Fruit fly (Drosophila melanogaster) whole organism, embryonic: ENCODE results near the gene Ada1-2.

Experiments
- Antp ChIP-seq: fragments of 200-800 bp; sonication (Bioruptor generic); optimal IDR thresholded peaks from 3 replicates; lab custom pipeline; 2016; ENCODE audit warnings: missing biosample characterization, missing genetic modification characterization
- CG11247 ChIP-seq: fragments of 200-800 bp; sonication (Bioruptor generic); IDR thresholded peaks from 2 replicates; pipeline ENCODE4 v1.3.6; 2022; ENCODE audit warnings: missing biosample characterization, missing genetic modification characterization
- CG11398 ChIP-seq: fragments of 200-800 bp; sonication (Bioruptor generic); optimal IDR thresholded peaks from 2 replicates; lab custom pipeline; 2016; ENCODE audit warnings: missing biosample characterization, missing genetic modification characterization
- CG13287 ChIP-seq: fragments of 200-800 bp; sonication (Bioruptor generic); IDR thresholded peaks from 2 replicates; pipeline ENCODE4 v1.3.6; 2022; ENCODE audit warnings: missing biosample characterization, missing genetic modification characterization; ENCODE audit not compliant: partially characterized antibody
- CG13775 ChIP-seq: fragments of 200-800 bp; sonication (Bioruptor generic); optimal IDR thresholded peaks from 3 replicates; lab custom pipeline; 2017; ENCODE audit warnings: missing biosample characterization, mild to moderate bottlenecking, missing genetic modification characterization
- CG14965 ChIP-seq: fragments of 200-800 bp; sonication (Bioruptor generic); optimal IDR thresholded peaks from 2 replicates; lab custom pipeline; 2016; ENCODE audit warnings: missing biosample characterization, missing genetic modification characterization, borderline replicate concordance
- CG1529 ChIP-seq: fragments of 200-800 bp; sonication (Bioruptor generic); optimal IDR thresholded peaks from 3 replicates; lab custom pipeline; 2018; ENCODE audit warnings: missing biosample characterization, missing genetic modification characterization
- CG15479 ChIP-seq: fragments of 200-800 bp; sonication (Bioruptor generic); optimal IDR thresholded peaks from 3 replicates; lab custom pipeline; 2019; ENCODE audit warnings: missing biosample characterization, mild to moderate bottlenecking, missing genetic modification characterization, moderate library complexity
- CG1603 ChIP-seq: fragments of 200-800 bp; sonication (Bioruptor generic); optimal IDR thresholded peaks from 2 replicates; lab custom pipeline; 2019; ENCODE audit warnings: missing biosample characterization, mild to moderate bottlenecking, missing genetic modification characterization, moderate library complexity
- CG17829 ChIP-seq: fragments of 200-800 bp; optimal IDR thresholded peaks from 2 replicates; lab custom pipeline; 2019; ENCODE audit warnings: missing biosample characterization, mild to moderate bottlenecking, missing genetic modification characterization, moderate library complexity
- CG2202 ChIP-seq: fragments of 200-800 bp; sonication (Bioruptor generic); optimal IDR thresholded peaks from 2 replicates; lab custom pipeline; 2018; ENCODE audit warnings: missing biosample characterization, mild to moderate bottlenecking, missing genetic modification characterization
- CG2678 ChIP-seq: fragments of 200-800 bp; sonication (Bioruptor generic); optimal IDR thresholded peaks from 3 replicates; lab custom pipeline; 2019; ENCODE audit warnings: missing biosample characterization, mild to moderate bottlenecking, missing genetic modification characterization, moderate library complexity
- CG31365 ChIP-seq: fragments of 200-800 bp; sonication (Bioruptor generic); optimal IDR thresholded peaks from 2 replicates; lab custom pipeline; 2018; ENCODE audit warnings: missing biosample characterization, mild to moderate bottlenecking, missing genetic modification characterization
- CG31441 ChIP-seq: fragments of 200-800 bp; sonication (Bioruptor generic); IDR thresholded peaks from 2 replicates; pipeline ENCODE4 v1.3.6; 2022; ENCODE audit warnings: missing biosample characterization, missing genetic modification characterization
- CG34376 ChIP-seq: fragments of 200-800 bp; sonication (Bioruptor generic); optimal IDR thresholded peaks from 2 replicates; lab custom pipeline; 2018; ENCODE audit warnings: missing biosample characterization, mild to moderate bottlenecking, missing genetic modification characterization
- CG5953 ChIP-seq: fragments of 200-800 bp; sonication (Bioruptor generic); IDR thresholded peaks from 2 replicates; pipeline ENCODE4 v1.3.6; 2022; ENCODE audit warnings: missing biosample characterization, missing genetic modification characterization
- CG7556 ChIP-seq: fragments of 200-800 bp; sonication (Bioruptor generic); optimal IDR thresholded peaks from 2 replicates; lab custom pipeline; 2017; ENCODE audit warnings: missing biosample characterization, mild to moderate bottlenecking, missing genetic modification characterization
- CG7745 ChIP-seq: fragments of 200-800 bp; sonication (Bioruptor generic); optimal IDR thresholded peaks from 2 replicates; lab custom pipeline; 2018; ENCODE audit warnings: missing biosample characterization, mild to moderate bottlenecking, missing genetic modification characterization, moderate library complexity
- CG8281 ChIP-seq: fragments of 200-800 bp; sonication (Bioruptor generic); optimal IDR thresholded peaks from 2 replicates; lab custom pipeline; 2018; ENCODE audit warnings: missing biosample characterization, mild to moderate bottlenecking, missing genetic modification characterization, moderate library complexity
- Dp ChIP-seq: fragments of 200-800 bp; sonication (Bioruptor generic); optimal IDR thresholded peaks from 2 replicates; lab custom pipeline; 2018; ENCODE audit warnings: missing biosample characterization, mild to moderate bottlenecking, missing genetic modification characterization, moderate library complexity
- ERR ChIP-seq: fragments of 200-800 bp; sonication (Bioruptor generic); optimal IDR thresholded peaks from 2 replicates; lab custom pipeline; 2016; ENCODE audit warnings: missing biosample characterization, missing genetic modification characterization
- HHEX ChIP-seq: fragments of 200-800 bp; sonication (Bioruptor generic); optimal IDR thresholded peaks from 3 replicates; lab custom pipeline; 2017; ENCODE audit warnings: missing biosample characterization, mild to moderate bottlenecking, missing genetic modification characterization, missing genetic modification reagents
- Hr39 ChIP-seq: fragments of >200 bp; optimal IDR thresholded peaks from 2 replicates; lab custom pipeline; 2017
- Kr ChIP-seq: fragments of 200-800 bp; sonication (Bioruptor generic); optimal IDR thresholded peaks from 2 replicates; lab custom pipeline; 2017; ENCODE audit warnings: missing biosample characterization, mild to moderate bottlenecking, missing genetic modification characterization
- MESR4 ChIP-seq: fragments of 200-800 bp; sonication (Bioruptor generic); optimal IDR thresholded peaks from 2 replicates; lab custom pipeline; 2018; ENCODE audit warnings: missing biosample characterization, mild to moderate bottlenecking, missing genetic modification characterization, moderate library complexity
- Max ChIP-seq: fragments of 200-800 bp; sonication (Bioruptor generic); optimal IDR thresholded peaks from 2 replicates; lab custom pipeline; 2016; ENCODE audit warnings: missing biosample characterization, mild to moderate bottlenecking, missing genetic modification characterization
- Side ChIP-seq: fragments of 200-800 bp; sonication (Bioruptor generic); optimal IDR thresholded peaks from 2 replicates; lab custom pipeline; 2016; ENCODE audit warnings: missing biosample characterization, missing genetic modification characterization
- Sry-δ ChIP-seq: fragments of 200-800 bp; sonication (Bioruptor generic); optimal IDR thresholded peaks from 2 replicates; lab custom pipeline; 2016; ENCODE audit warnings: missing biosample characterization, missing genetic modification characterization
- Trl ChIP-seq, 3 experiments: fragments of >200 bp in 2 of 3; fragments of 200-800 bp in 1 of 3; sonication (Bioruptor generic) in 1 of 3; optimal IDR thresholded peaks; 2 replicates in 1 of 3; 3 replicates in 2 of 3; lab custom pipeline; 2016 to 2017; ENCODE audit warnings: missing biosample characterization in 1 of 3, missing genetic modification characterization in 1 of 3
- Xrp1 ChIP-seq: fragments of 200-800 bp; sonication (Bioruptor generic); IDR thresholded peaks from 2 replicates; pipeline ENCODE4 v1.3.6; 2022; ENCODE audit warnings: missing biosample characterization, missing genetic modification characterization
- bbx ChIP-seq: fragments of 200-800 bp; sonication (Bioruptor generic); IDR thresholded peaks from 2 replicates; pipeline ENCODE4 v1.3.6; 2022; ENCODE audit warnings: missing biosample characterization, missing genetic modification characterization; ENCODE audit not compliant: partially characterized antibody
- bcd ChIP-seq: fragments of 200-800 bp; sonication (Bioruptor generic); optimal IDR thresholded peaks from 2 replicates; lab custom pipeline; 2017; ENCODE audit warnings: missing biosample characterization, mild to moderate bottlenecking, missing genetic modification characterization
- bsh ChIP-seq, 2 experiments: fragments of 200-800 bp; sonication (Bioruptor generic); optimal IDR thresholded peaks; 2 replicates each; lab custom pipeline; 2017 to 2018; ENCODE audit warnings: mild to moderate bottlenecking in 2 of 2, missing biosample characterization in 2 of 2, missing genetic modification characterization in 2 of 2, moderate library complexity in 1 of 2
- btn ChIP-seq: fragments of 200-800 bp; sonication (Bioruptor generic); optimal IDR thresholded peaks from 2 replicates; lab custom pipeline; 2016; ENCODE audit warnings: missing biosample characterization, missing genetic modification characterization
- caup ChIP-seq: fragments of 200-800 bp; sonication (Bioruptor generic); optimal IDR thresholded peaks from 3 replicates; lab custom pipeline; 2017; ENCODE audit warnings: missing biosample characterization, mild to moderate bottlenecking, missing genetic modification characterization, moderate library complexity; ENCODE audit not compliant: severe bottlenecking
- disco-r ChIP-seq: fragments of 200-800 bp; sonication (Bioruptor generic); optimal IDR thresholded peaks from 2 replicates; lab custom pipeline; 2016; ENCODE audit warnings: missing biosample characterization, missing genetic modification characterization
- emc ChIP-seq: fragments of 200-800 bp; sonication (Bioruptor generic); optimal IDR thresholded peaks from 2 replicates; lab custom pipeline; 2016; ENCODE audit warnings: missing biosample characterization, missing genetic modification characterization
- en ChIP-seq: fragments of 200-800 bp; sonication (Bioruptor generic); optimal IDR thresholded peaks from 2 replicates; lab custom pipeline; 2016; ENCODE audit warnings: missing biosample characterization, missing genetic modification characterization
- fd3F ChIP-seq: fragments of 200-800 bp; sonication (Bioruptor generic); optimal IDR thresholded peaks from 2 replicates; lab custom pipeline; 2018; ENCODE audit warnings: missing biosample characterization, mild to moderate bottlenecking, missing genetic modification characterization, moderate library complexity
- gfzf ChIP-seq: fragments of 200-800 bp; sonication (Bioruptor generic); optimal IDR thresholded peaks from 2 replicates; lab custom pipeline; 2016; ENCODE audit warnings: missing biosample characterization, mild to moderate bottlenecking, missing genetic modification characterization, moderate library complexity
- insv ChIP-seq, 2 experiments: fragments of 200-800 bp; sonication (Bioruptor generic); optimal IDR thresholded peaks; 3 replicates each; lab custom pipeline; 2016 to 2018; ENCODE audit warnings: missing biosample characterization in 2 of 2, missing genetic modification characterization in 2 of 2
- mld ChIP-seq: fragments of 200-800 bp; sonication (Bioruptor generic); IDR thresholded peaks from 3 replicates; pipeline ENCODE4 v1.3.6; 2022; ENCODE audit warnings: missing biosample characterization, missing genetic modification characterization; ENCODE audit not compliant: partially characterized antibody
- peb ChIP-seq: fragments of 200-800 bp; sonication (Bioruptor generic); IDR thresholded peaks from 2 replicates; pipeline ENCODE4 v1.3.6; 2022; ENCODE audit warnings: missing biosample characterization, missing genetic modification characterization
- pfk ChIP-seq: fragments of 200-800 bp; sonication (Bioruptor generic); optimal IDR thresholded peaks from 2 replicates; lab custom pipeline; 2018; ENCODE audit warnings: missing biosample characterization, mild to moderate bottlenecking, missing genetic modification characterization, moderate library complexity
- pnt ChIP-seq: fragments of 200-800 bp; sonication (Bioruptor generic); optimal IDR thresholded peaks from 3 replicates; lab custom pipeline; 2016; ENCODE audit warnings: missing biosample characterization, missing genetic modification characterization
- row ChIP-seq: fragments of 200-800 bp; sonication (Bioruptor generic); IDR thresholded peaks from 3 replicates; pipeline ENCODE4 v1.3.6; 2022; ENCODE audit warnings: missing biosample characterization, missing genetic modification characterization
- seq ChIP-seq: fragments of 200-800 bp; sonication (Bioruptor generic); IDR thresholded peaks from 2 replicates; pipeline ENCODE4 v1.3.6; 2022; ENCODE audit warnings: missing biosample characterization, missing genetic modification characterization
- tx ChIP-seq: fragments of 200-800 bp; sonication (Bioruptor generic); optimal IDR thresholded peaks from 2 replicates; lab custom pipeline; 2016; ENCODE audit warnings: missing biosample characterization, missing genetic modification characterization
- z ChIP-seq: fragments of 200-800 bp; sonication (Bioruptor generic); IDR thresholded peaks from 3 replicates; pipeline ENCODE4 v1.3.6; 2022; ENCODE audit warnings: missing biosample characterization, missing genetic modification characterization

Gene Ada1-2

DNA sequence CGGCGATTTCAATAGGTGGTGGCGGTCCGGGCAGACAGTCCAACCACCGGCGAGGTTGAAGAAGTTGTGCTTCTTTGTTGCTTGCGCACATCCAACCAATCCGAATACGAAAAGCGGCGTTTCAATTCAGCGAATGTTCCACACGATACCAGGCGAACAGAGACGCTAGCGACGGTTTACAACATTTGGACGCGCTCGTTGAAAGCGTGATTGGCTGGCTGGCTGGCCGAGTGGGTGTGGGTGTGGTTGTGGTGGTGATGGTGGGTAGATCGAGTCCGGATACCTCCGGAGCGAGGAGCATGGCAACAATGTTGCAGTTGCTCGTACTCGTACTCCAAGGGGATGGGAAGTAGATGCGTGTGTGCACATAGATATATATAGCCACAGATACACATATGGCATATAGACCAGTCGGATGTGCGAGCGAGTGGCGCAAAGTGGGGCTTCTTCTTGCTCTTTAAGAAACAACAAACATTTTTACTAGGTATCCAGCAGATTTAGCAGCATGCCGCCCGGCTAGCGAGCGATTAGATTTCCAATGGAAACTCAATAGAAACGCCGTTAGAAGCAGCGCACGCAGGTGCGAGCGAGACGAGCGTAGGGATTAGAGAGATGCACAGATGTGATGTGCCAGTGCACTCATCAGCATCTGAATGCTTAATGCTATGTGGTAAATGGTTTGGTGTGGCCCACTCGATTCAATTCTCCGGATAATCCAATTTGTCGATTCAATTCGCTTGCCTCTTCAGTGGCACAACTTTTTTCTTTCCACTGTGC lies 17.6 kb downstream of the Ada1-2 start (continued):
- no peak for TF ChIP-seq HHEX (GFP tag; lab: Kevin White, UChicago)
- TF ChIP-seq bbx (GFP tag; lab: Robert Waterston, UW), result no peak
- peak; percentile 21 for TF ChIP-seq ERR (GFP tag; lab: Kevin White, UChicago)
- peak; percentile 56 for TF ChIP-seq Side (GFP tag; lab: Kevin White, UChicago)
- peak; percentile 27 for TF ChIP-seq CG1603 (tag; lab: Kevin White, UChicago)
- no peak for TF ChIP-seq Antp (GFP tag; lab: Kevin White, UChicago)
- no peak for TF ChIP-seq emc (GFP tag; lab: Kevin White, UChicago)
- no peak for TF ChIP-seq gfzf (GFP tag; lab: Kevin White, UChicago)
- TF ChIP-seq row (GFP tag; lab: Robert Waterston, UW), result no peak
- no peak for TF ChIP-seq CG13775 (GFP tag; lab: Kevin White, UChicago)
- TF ChIP-seq pnt (GFP tag; lab: Kevin White, UChicago), result no peak
- TF ChIP-seq Sry-δ (GFP tag; lab: Kevin White, UChicago), result no peak
- TF ChIP-seq CG2678 (tag; lab: Kevin White, UChicago), result no peak
- no peak for TF ChIP-seq CG2202
- TF ChIP-seq MESR4 (GFP tag; lab: Kevin White, UChicago), result no peak
- TF ChIP-seq peb (GFP tag; lab: Robert Waterston, UW), result no peak
- TF ChIP-seq Kr (GFP tag; lab: Kevin White, UChicago), result peak; percentile 13
- peak; percentile 6 to 48 for TF ChIP-seq Trl (optimal IDR thresholded peaks at IDR 0.05; lab: Kevin White, UChicago)
- peak; percentile 6 for TF ChIP-seq Trl (GFP tag; optimal IDR thresholded peaks at IDR 0.05; lab: Kevin White, UChicago)
- no peak for TF ChIP-seq CG7745 (tag; lab: Kevin White, UChicago)
- TF ChIP-seq CG1529 (GFP tag; lab: Kevin White, UChicago), result peak; percentile 23
- TF ChIP-seq CG13287 (GFP tag; lab: Robert Waterston, UW), result no peak
- TF ChIP-seq CG11247 (GFP tag; lab: Robert Waterston, UW), result no peak
- TF ChIP-seq fd3F (GFP tag; lab: Kevin White, UChicago), result no peak
- TF ChIP-seq Hr39 (lab: Kevin White, UChicago), result no peak
- peak; percentile 68 for TF ChIP-seq pfk
- TF ChIP-seq btn, result no peak
- no peak for TF ChIP-seq disco-r
- no peak for TF ChIP-seq Max (GFP tag; lab: Kevin White, UChicago)
- TF ChIP-seq CG14965 (GFP tag; lab: Kevin White, UChicago), result no peak
- TF ChIP-seq z, result no peak
- TF ChIP-seq insv (GFP tag; optimal IDR thresholded peaks at IDR 0.05; lab: Kevin White, UChicago), result no peak
- peak; percentile 99 for TF ChIP-seq CG15479 (GFP tag; lab: Kevin White, UChicago)
- TF ChIP-seq bcd (GFP tag; lab: Kevin White, UChicago), result peak; percentile 44
- no peak for TF ChIP-seq Xrp1 (GFP tag; lab: Robert Waterston, UW)
- no peak for TF ChIP-seq mld (GFP tag; lab: Robert Waterston, UW)
- no peak for TF ChIP-seq Dp (GFP tag; lab: Kevin White, UChicago)
- peak; percentile 98 for TF ChIP-seq CG34376 (GFP tag; lab: Kevin White, UChicago)
- no peak for TF ChIP-seq CG17829 (tag; lab: Kevin White, UChicago)
- no peak for TF ChIP-seq CG7556
- TF ChIP-seq CG11398 (GFP tag; lab: Kevin White, UChicago), result no peak
- no peak for TF ChIP-seq CG31441 (GFP tag; lab: Robert Waterston, UW)
- TF ChIP-seq en (GFP tag; lab: Kevin White, UChicago), result no peak
- TF ChIP-seq caup, result peak; percentile 6
- TF ChIP-seq CG5953 (GFP tag; lab: Robert Waterston, UW), result no peak
- peak in 1 of 2 experiments; percentile 42 for TF ChIP-seq bsh (GFP tag; optimal IDR thresholded peaks at IDR 0.05; lab: Kevin White, UChicago)
- no peak for TF ChIP-seq seq
- TF ChIP-seq CG8281 (tag; lab: Kevin White, UChicago), result no peak
- TF ChIP-seq CG31365 (tag; lab: Kevin White, UChicago), result no peak
- TF ChIP-seq tx, result no peak
